Fruit fly (Drosophila melanogaster) whole organism, larva: ENCODE results near the gene vir-1.

ENCODE experiments used
- noc ChIP-seq: fragments of 200-800 bp; sonication (Bioruptor generic); optimal IDR thresholded peaks from 3 replicates; lab custom pipeline; 2019; ENCODE audit warnings: missing biosample characterization, mild to moderate bottlenecking, missing genetic modification characterization, moderate library complexity

The vir-1 gene

dm6 chr2L:12455750-12456149, 32.5 kb upstream of the vir-1 start:
- TF ChIP-seq noc = no peak

- TF ChIP-seq noc = no peak
Observed at dm6 chr2L:12455049-12455448, 31.8 kb upstream of the vir-1 start.

DNA sequence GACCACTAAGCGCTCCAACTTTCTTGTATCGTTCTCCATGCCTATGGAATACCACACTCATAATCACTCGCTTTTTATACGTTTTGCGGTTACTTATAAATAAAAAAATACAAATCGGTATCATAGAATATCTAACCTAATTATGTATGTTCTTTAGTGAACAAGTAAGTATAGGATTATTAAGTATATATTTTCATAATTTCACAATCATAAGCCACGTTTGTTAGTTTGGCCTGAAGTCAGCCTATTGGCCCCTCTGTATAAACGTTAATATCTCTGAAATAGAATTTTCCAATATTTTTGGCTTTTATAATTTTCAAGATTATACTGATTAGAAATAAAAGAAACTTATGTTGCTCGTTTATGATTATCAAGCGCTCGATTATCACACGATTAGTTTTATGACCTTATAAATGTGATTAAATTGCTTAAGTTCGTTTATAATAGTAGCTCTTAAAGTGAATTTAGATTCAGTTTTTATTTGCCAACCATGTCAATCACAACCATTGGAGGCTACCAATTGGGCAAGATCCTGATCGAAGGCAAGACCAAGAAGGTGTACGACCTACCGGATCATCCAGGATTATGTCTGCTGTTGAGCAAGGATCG, 30.1 kb upstream of the vir-1 start, which contains the start of gene CG5418:
TSS of gene CG5418 (minus strand) at position 51 of the 609 bp plus-strand sequence.
- no peak for TF ChIP-seq noc

- TF ChIP-seq noc = no peak
Observed at dm6 chr2L:12448082-12448621, 24.9 kb upstream of the vir-1 start, which contains the start of the genes CG5421 and Oatp33Eb. TSS of gene CG5421 (minus strand) at chr2L:12448132. TSS of gene Oatp33Eb (plus strand) at chr2L:12448484.

dm6 chr2L:12445743-12446142, 22.5 kb upstream of the vir-1 start, which contains the start of gene Oatp33Ea:
TSS of gene Oatp33Ea (minus strand) at chr2L:12445924.
- peak; percentile 21 for TF ChIP-seq noc

DNA sequence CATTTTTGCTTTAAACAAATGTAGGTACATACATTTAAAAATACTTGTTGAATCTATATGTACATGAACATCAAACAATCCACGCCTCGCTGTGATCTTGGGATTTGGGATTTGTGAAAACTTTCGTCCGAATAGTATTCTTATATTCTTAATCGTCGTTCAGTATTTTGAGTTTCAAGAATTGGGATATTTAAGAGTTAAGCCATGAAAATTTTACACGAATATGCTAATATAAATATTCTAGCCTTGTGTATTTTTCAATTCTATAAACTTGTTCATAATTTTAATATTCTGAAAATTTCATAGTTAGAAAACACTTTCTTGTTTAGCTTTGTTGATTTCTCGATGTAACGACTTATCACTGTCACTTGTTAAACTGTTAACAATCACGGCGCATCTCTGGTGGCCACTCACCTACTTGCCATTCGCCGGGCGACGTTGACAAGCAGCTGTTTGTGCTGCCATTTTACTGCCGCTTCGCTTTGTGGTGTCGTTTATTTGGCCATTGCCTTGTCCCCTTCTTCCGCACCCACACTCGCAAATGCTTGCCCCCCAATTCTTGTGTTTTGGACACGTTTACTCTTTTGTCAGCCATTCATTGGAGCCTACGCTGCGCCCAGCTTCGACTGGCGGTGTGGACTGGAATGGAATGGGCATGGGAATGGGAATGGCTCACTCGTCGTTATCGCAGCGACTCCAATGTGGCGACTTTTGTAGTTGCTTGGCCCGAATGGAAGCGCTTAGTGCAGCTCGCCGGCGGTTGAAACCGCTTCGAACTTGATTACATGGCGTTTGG, 12.9 kb upstream of the vir-1 start:
- TF ChIP-seq noc = no peak

- no peak for TF ChIP-seq noc
Observed at dm6 chr2L:12435428-12435827, 12.2 kb upstream of the vir-1 start.

DNA sequence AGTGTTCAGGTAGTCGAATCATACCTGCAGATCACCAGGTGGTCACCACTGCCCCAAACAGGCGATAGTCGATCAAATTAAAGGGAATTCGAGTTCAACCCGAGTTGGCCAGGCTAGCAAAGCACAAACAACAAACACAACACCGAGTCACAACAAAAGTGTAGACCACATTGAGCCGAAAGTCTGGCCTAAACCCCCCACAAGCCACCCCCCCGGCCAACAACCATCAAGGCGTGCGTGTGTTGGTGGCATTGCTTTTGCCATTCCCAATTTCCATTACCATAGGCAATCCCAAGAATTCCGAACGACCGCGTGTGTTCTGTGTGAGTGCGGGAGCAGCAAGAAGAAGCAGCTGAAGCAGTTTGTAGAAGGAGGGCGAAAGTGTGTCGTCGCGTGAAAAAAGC, 11.3 kb upstream of the vir-1 start, which contains the start of gene SC35:
TSS of gene SC35 (minus strand) at position 131 of the 404 bp plus-strand sequence.
- TF ChIP-seq noc = no peak

DNA sequence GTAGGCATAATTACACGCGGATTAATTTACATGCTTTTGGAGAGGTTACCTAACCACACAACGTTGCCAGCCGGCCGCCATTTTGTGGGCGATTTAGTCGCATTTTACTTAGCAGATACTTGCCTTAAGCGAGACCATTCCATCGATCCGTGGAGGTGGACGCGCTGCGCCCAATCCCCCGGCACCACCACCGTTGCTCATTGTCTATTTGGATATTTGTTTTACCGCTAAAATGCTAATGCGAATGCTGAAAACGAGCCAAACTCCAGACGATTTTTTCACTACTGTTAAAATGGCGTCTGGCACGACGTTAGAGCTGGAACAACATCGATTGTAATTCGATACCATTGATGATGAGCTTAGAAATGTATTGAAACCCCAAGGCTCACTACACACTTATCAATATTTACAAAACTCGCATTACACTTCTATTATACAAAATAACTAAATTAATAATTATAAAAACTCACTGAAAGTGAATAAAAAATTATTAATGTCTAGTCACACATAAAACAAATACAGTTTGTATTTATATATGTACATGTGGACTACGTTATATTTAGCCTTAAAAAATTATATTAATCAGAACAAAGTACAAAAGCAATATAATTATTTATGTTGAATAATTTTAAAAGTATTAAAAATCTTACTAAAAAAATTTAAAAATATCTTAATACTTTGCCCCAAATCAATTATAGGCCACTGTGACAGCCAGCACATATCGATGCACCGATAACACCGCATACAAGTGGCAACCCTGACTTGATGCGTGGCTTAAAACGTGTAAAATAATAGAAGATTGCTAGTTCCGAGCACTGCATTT, 10.7 kb upstream of the vir-1 start, which contains the start of gene eRF3:
TSS of gene eRF3 (plus strand) at position 741 of the 823 bp plus-strand sequence.
- TF ChIP-seq noc = peak; percentile 44

DNA sequence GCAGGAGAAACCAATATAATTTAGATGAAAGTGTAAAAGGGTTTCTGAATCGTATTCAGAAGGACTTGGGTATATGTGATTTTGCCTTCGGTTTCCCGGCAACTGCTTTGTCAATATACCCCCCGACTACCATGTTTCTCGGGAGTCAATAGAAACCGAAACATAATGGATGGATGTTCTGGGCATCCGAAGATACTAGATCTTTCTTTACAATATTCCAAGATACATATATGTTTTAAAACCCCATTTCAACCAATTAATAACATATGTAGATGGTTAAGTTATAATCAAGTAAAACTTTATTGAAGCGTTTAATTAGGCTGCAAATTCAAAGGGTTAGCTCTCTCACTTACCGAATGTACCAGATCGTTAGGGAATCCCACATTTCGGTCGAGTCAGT, 7.6 kb upstream of the vir-1 start, which contains the start of gene CG5435:
TSS of gene CG5435 (minus strand) at position 101 of the 400 bp plus-strand sequence.
- no peak for TF ChIP-seq noc

DNA sequence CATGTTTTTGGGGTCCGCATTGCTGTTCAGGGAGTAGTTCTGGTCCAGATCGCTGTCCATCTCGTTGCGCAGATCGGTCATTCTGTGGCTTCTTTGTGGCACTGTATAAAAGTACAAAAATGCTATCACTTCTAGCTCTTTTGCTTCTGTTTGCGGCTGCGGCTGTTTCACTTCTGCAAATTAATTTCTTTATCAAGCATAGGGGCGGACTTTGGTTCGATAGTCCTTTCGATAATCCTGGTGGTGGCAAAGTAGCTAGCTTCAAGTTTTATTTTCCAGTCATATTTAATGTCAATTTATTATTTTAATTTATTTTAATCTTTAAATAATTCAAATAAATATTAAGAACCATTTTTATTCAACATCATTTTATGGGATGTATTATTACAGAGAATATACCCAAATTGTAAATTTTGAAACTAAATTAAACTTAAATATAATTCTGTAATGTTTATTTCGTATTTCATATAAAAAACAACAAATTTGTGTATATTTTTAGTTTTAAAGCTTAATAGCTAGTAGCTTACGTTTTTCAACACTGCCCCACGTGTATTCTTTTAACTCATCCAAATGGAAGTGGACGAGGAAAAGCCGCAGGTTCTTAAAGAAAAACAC, 4.4 kb upstream of the vir-1 start, which contains the start of the genes CG5446 and Trm1:
TSS of gene CG5446 (minus strand) at position 223 of the 615 bp plus-strand sequence.
TSS of gene Trm1 (plus strand) at position 542 of the 615 bp plus-strand sequence.
- peak; percentile 78 for TF ChIP-seq noc

DNA sequence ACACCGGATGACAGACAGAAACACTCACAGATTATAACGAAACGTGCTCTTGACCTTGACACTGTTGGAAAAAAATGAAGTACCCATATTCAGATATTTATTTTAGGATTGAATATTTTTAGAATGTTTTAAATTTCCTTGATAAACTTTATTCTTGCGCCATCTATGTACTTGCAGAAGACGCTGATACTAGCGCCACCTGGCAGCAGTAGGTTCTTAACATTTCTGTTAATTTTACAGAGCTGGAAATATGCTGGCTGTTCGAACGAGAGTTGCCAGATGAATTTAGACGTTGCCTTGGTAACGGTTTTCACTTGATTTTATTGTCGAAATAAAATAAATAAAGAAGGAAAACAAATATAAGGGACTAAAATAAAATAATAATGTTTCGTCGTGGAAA, 1.3 kb upstream of the vir-1 start, which contains the start of gene Fam92:
TSS of gene Fam92 (plus strand) at position 350 of the 400 bp plus-strand sequence.
- no peak for TF ChIP-seq noc

dm6 chr2L:12421793-12422691, 1.2 kb downstream of the vir-1 start:
- TF ChIP-seq noc = no peak

- no peak for TF ChIP-seq noc
Observed at dm6 chr2L:12421188-12421587, 2.1 kb downstream of the vir-1 start.
